Worm (Caenorhabditis elegans) whole organism, L1 larva: ENCODE results near the gene pycr-1.

Source experiments
- C04F5.9 ChIP-seq: sonication (generic microtip); optimal IDR thresholded peaks from 2 replicates; lab custom pipeline; 2016; ENCODE audit warnings: missing genetic modification characterization, missing compliant biosample characterization
- F16B12.6 ChIP-seq: fragments of 150-350 bp; optimal IDR thresholded peaks from 2 replicates; lab custom pipeline; 2014; ENCODE audit warnings: missing biosample characterization, missing genetic modification characterization
- Y116A8C.19 ChIP-seq: sonication (generic microtip); optimal IDR thresholded peaks from 2 replicates; lab custom pipeline; 2016; ENCODE audit warnings: missing compliant biosample characterization, missing genetic modification characterization, borderline replicate concordance
- aly-2 ChIP-seq: fragments of 150-350 bp; optimal IDR thresholded peaks from 2 replicates; lab custom pipeline; 2014; ENCODE audit warnings: missing biosample characterization, missing genetic modification characterization
- ama-1 ChIP-seq: fragments of 150-350 bp; optimal IDR thresholded peaks from 2 replicates; lab custom pipeline; 2014
- blmp-1 ChIP-seq: fragments of 150-350 bp; optimal IDR thresholded peaks from 2 replicates; lab custom pipeline; 2014; ENCODE audit warnings: missing biosample characterization, missing genetic modification characterization
- ceh-63 ChIP-seq: fragments of 200-800 bp; sonication (Bioruptor generic); optimal IDR thresholded peaks from 2 replicates; lab custom pipeline; 2018; ENCODE audit warnings: mild to moderate bottlenecking, missing genetic modification characterization, missing compliant biosample characterization
- ceh-8 ChIP-seq: fragments of 200-800 bp; sonication (Bioruptor generic); optimal IDR thresholded peaks from 2 replicates; lab custom pipeline; 2018; ENCODE audit warnings: mild to moderate bottlenecking, missing genetic modification characterization, moderate library complexity, missing compliant biosample characterization
- ceh-82 ChIP-seq, 3 experiments: fragments of 150-350 bp in 1 of 3; sonication (generic microtip) in 2 of 3; optimal IDR thresholded peaks; 2 replicates each; lab custom pipeline; 2014 to 2017; ENCODE audit warnings: missing biosample characterization in 3 of 3, missing genetic modification characterization in 3 of 3
- ceh-90 ChIP-seq: sonication (generic microtip); optimal IDR thresholded peaks from 2 replicates; lab custom pipeline; 2016; ENCODE audit warnings: missing genetic modification characterization, missing compliant biosample characterization
- ces-1 ChIP-seq: fragments of 150-350 bp; optimal IDR thresholded peaks from 2 replicates; lab custom pipeline; 2014; ENCODE audit warnings: missing biosample characterization, missing genetic modification reagents, missing genetic modification characterization
- dsc-1 ChIP-seq: sonication (generic microtip); optimal IDR thresholded peaks from 2 replicates; lab custom pipeline; 2016; ENCODE audit warnings: mild to moderate bottlenecking, missing genetic modification characterization, missing compliant biosample characterization
- efl-1 ChIP-seq, 4 experiments: fragments of 150-350 bp; optimal IDR thresholded peaks in 3 of 4; peaks in 1 of 4; 1 replicate in 1 of 4; 2 replicates in 3 of 4; lab custom pipeline; 2014; ENCODE audit warnings: missing biosample characterization in 2 of 4, missing genetic modification characterization in 2 of 4, missing genetic modification reagents in 2 of 4
- efl-3 ChIP-seq: fragments of 200-800 bp; sonication (Bioruptor generic); optimal IDR thresholded peaks from 2 replicates; lab custom pipeline; 2018; ENCODE audit warnings: mild to moderate bottlenecking, missing genetic modification characterization, missing compliant biosample characterization
- egl-27 ChIP-seq, 2 experiments: fragments of 150-350 bp in 1 of 2; sonication (generic microtip); optimal IDR thresholded peaks; 3 replicates each; lab custom pipeline; 2017 to 2018; ENCODE audit warnings: missing biosample characterization in 2 of 2, missing genetic modification characterization in 2 of 2, missing genetic modification reagents in 2 of 2
- elt-3 ChIP-seq, 6 experiments: fragments of 150-350 bp in 1 of 6; sonication (generic microtip); optimal IDR thresholded peaks; 2 replicates each; lab custom pipeline; 2017 to 2018; ENCODE audit warnings: missing biosample characterization in 6 of 6, missing genetic modification characterization in 6 of 6, inconsistent platforms in 1 of 6
- fkh-4 ChIP-seq: sonication (generic microtip); optimal IDR thresholded peaks from 2 replicates; lab custom pipeline; 2016; ENCODE audit warnings: missing compliant biosample characterization, missing genetic modification characterization, borderline replicate concordance
- fkh-8 ChIP-seq: sonication (generic microtip); optimal IDR thresholded peaks from 2 replicates; lab custom pipeline; 2016; ENCODE audit warnings: mild to moderate bottlenecking, missing genetic modification characterization, missing compliant biosample characterization
- fos-1 ChIP-seq: fragments of 150-350 bp; optimal IDR thresholded peaks from 2 replicates; lab custom pipeline; 2014; ENCODE audit warnings: missing biosample characterization, missing genetic modification characterization
- grh-1 ChIP-seq: fragments of 200-800 bp; sonication (Bioruptor generic); IDR thresholded peaks from 2 replicates; pipeline ENCODE4 v1.3.6; 2022; ENCODE audit warnings: missing genetic modification reagents, missing genetic modification characterization, missing compliant biosample characterization
- hpl-2 ChIP-seq: fragments of 150-350 bp; optimal IDR thresholded peaks from 2 replicates; lab custom pipeline; 2014; ENCODE audit warnings: missing biosample characterization, missing genetic modification reagents, missing genetic modification characterization
- isw-1 ChIP-seq: fragments of 200-800 bp; sonication (Bioruptor generic); IDR thresholded peaks from 2 replicates; pipeline ENCODE4 v1.3.6; 2022; ENCODE audit warnings: missing genetic modification characterization, missing compliant biosample characterization
- lin-14 ChIP-seq: fragments of 200-800 bp; sonication (Bioruptor generic); optimal IDR thresholded peaks from 2 replicates; lab custom pipeline; 2018; ENCODE audit warnings: mild to moderate bottlenecking, missing genetic modification characterization, moderate library complexity, missing compliant biosample characterization
- lin-15B ChIP-seq: fragments of 150-350 bp; sonication (generic microtip); optimal IDR thresholded peaks from 3 replicates; lab custom pipeline; 2014; ENCODE audit warnings: missing biosample characterization, missing genetic modification characterization
- lin-39 ChIP-seq: fragments of 150-350 bp; optimal IDR thresholded peaks from 2 replicates; lab custom pipeline; 2014; ENCODE audit warnings: missing biosample characterization, missing genetic modification reagents, missing genetic modification characterization
- lsy-2 ChIP-seq, 2 experiments: fragments of 150-350 bp; optimal IDR thresholded peaks; 2 replicates each; lab custom pipeline; 2014; ENCODE audit warnings: missing biosample characterization in 2 of 2, missing genetic modification characterization in 2 of 2
- mdl-1 ChIP-seq, 2 experiments: fragments of 150-350 bp; optimal IDR thresholded peaks; 2 replicates each; lab custom pipeline; 2014 to 2017; ENCODE audit warnings: missing biosample characterization in 2 of 2, missing genetic modification characterization in 2 of 2, inconsistent platforms in 1 of 2
- mef-2 ChIP-seq: fragments of 150-350 bp; optimal IDR thresholded peaks from 2 replicates; lab custom pipeline; 2014; ENCODE audit warnings: missing biosample characterization, missing genetic modification characterization
- nhr-12 ChIP-seq: sonication (generic microtip); optimal IDR thresholded peaks from 2 replicates; lab custom pipeline; 2017; ENCODE audit warnings: missing biosample characterization, missing genetic modification characterization
- nhr-20 ChIP-seq: sonication (generic microtip); optimal IDR thresholded peaks from 2 replicates; lab custom pipeline; 2016; ENCODE audit warnings: mild to moderate bottlenecking, missing genetic modification characterization, missing compliant biosample characterization
- nhr-237 ChIP-seq: fragments of 150-350 bp; optimal IDR thresholded peaks from 2 replicates; lab custom pipeline; 2014; ENCODE audit warnings: missing biosample characterization, missing genetic modification characterization
- nhr-77 ChIP-seq: fragments of 150-350 bp; optimal IDR thresholded peaks from 2 replicates; lab custom pipeline; 2014; ENCODE audit warnings: missing biosample characterization, missing genetic modification characterization
- nhr-84 ChIP-seq: sonication (generic microtip); optimal IDR thresholded peaks from 2 replicates; lab custom pipeline; 2017; ENCODE audit warnings: missing biosample characterization, missing genetic modification characterization
- nhr-85 ChIP-seq: sonication (generic microtip); peaks from one replicate; lab custom pipeline; 2016; ENCODE audit warnings: missing genetic modification characterization, inconsistent platforms, missing compliant biosample characterization
- pag-3 ChIP-seq: sonication (generic microtip); optimal IDR thresholded peaks from 2 replicates; lab custom pipeline; 2017; ENCODE audit warnings: missing genetic modification characterization, mild to moderate bottlenecking, missing compliant biosample characterization, antibody characterized with exemption, borderline replicate concordance; ENCODE audit not compliant: insufficient read depth
- rnt-1 ChIP-seq: sonication (generic microtip); optimal IDR thresholded peaks from 2 replicates; lab custom pipeline; 2016; ENCODE audit warnings: mild to moderate bottlenecking, missing genetic modification characterization, moderate library complexity, missing compliant biosample characterization
- snpc-4 ChIP-seq: fragments of 150-350 bp; optimal IDR thresholded peaks from 2 replicates; lab custom pipeline; 2014; ENCODE audit warnings: missing biosample characterization, missing genetic modification characterization
- swsn-7 ChIP-seq: sonication (generic microtip); optimal IDR thresholded peaks from 2 replicates; lab custom pipeline; 2016; ENCODE audit warnings: missing genetic modification characterization, missing compliant biosample characterization
- tbx-2 ChIP-seq: sonication (generic microtip); optimal IDR thresholded peaks from 2 replicates; lab custom pipeline; 2016; ENCODE audit warnings: missing genetic modification characterization, missing compliant biosample characterization
- tlp-1 ChIP-seq: fragments of 150-350 bp; optimal IDR thresholded peaks from 2 replicates; lab custom pipeline; 2014; ENCODE audit warnings: missing biosample characterization, missing genetic modification characterization
- unc-86 ChIP-seq: sonication (generic microtip); optimal IDR thresholded peaks from 2 replicates; lab custom pipeline; 2016; ENCODE audit warnings: missing genetic modification characterization, missing compliant biosample characterization
- vab-15 ChIP-seq: sonication (generic microtip); optimal IDR thresholded peaks from 2 replicates; lab custom pipeline; 2017; ENCODE audit warnings: missing genotype, mild to moderate bottlenecking, missing genetic modification characterization, missing compliant biosample characterization
- zag-1 ChIP-seq: fragments of 150-350 bp; optimal IDR thresholded peaks from 2 replicates; lab custom pipeline; 2014; ENCODE audit warnings: missing biosample characterization, missing genetic modification characterization

The pycr-1 gene

DNA sequence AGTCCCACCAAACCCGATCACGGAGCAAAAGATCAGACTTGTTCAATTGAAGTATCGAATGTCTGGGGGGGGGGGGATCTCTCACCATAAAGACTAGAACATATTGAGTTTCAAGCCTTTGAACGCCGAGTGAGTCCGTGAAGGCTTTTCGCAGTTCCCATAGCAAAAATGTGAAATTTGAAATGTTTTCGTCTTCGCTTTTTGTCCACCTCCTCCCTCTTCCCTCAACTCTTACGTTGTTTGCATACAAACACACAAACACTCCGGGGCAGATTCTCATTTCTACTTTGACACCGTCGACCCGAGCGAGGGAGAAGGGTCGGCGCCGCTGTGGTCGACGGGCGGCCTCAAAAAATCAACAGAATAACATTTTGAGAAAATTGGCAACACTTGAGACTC, 32.5 kb downstream of the pycr-1 start (continued):
- TF ChIP-seq tlp-1 (no peak), unc-86 (tag; lab: Kevin White, UChicago) (no peak), ceh-90 (tag; lab: Kevin White, UChicago) (no peak), tbx-2 (no peak), efl-3 (GFP tag; lab: Kevin White, UChicago) (no peak), nhr-20 (peak; percentile 55), ceh-8 (GFP tag; lab: Kevin White, UChicago) (no peak), mef-2 (tag; lab: Kevin White, UChicago) (no peak), lin-14 (GFP tag; lab: Kevin White, UChicago) (peak; percentile 60), lsy-2 (tag; optimal IDR thresholded peaks at IDR 0.05; lab: Kevin White, UChicago) (no peak), F16B12.6 (tag; lab: Kevin White, UChicago) (no peak), pag-3 (tag; lab: Kevin White, UChicago) (no peak), rnt-1 (tag; lab: Kevin White, UChicago) (no peak), ceh-63 (GFP tag; lab: Kevin White, UChicago) (no peak), nhr-84 (tag; lab: Kevin White, UChicago) (no peak), elt-3 (tag; optimal IDR thresholded peaks at IDR 0.05; lab: Kevin White, UChicago) (no peak), vab-15 (tag; lab: Kevin White, UChicago) (no peak), mdl-1 (tag; optimal IDR thresholded peaks at IDR 0.05; lab: Kevin White, UChicago) (peak in 1 of 2 experiments; percentile 18), fos-1 (no peak), lin-39 (tag; lab: Kevin White, UChicago) (no peak), C04F5.9 (tag; lab: Kevin White, UChicago) (no peak), ceh-82 (tag; optimal IDR thresholded peaks at IDR 0.05; lab: Kevin White, UChicago) (no peak), snpc-4 (tag; lab: Kevin White, UChicago) (no peak), grh-1 (peak; percentile 54), isw-1 (GFP tag; lab: Robert Waterston, UW) (no peak), fkh-4 (tag; lab: Kevin White, UChicago) (no peak), fkh-8 (tag; lab: Kevin White, UChicago) (no peak), ama-1 (lab: Kevin White, UChicago) (no peak), ces-1 (GFP tag; lab: Kevin White, UChicago) (no peak), nhr-85 (tag; lab: Kevin White, UChicago) (peak; percentile 55), dsc-1 (tag; lab: Kevin White, UChicago) (no peak), zag-1 (no peak), nhr-12 (tag; lab: Kevin White, UChicago) (no peak), aly-2 (tag; lab: Kevin White, UChicago) (no peak), egl-27 (tag; optimal IDR thresholded peaks at IDR 0.05; lab: Kevin White, UChicago) (peak in 1 of 2 experiments; percentile 26), nhr-237 (no peak), Y116A8C.19 (tag; lab: Kevin White, UChicago) (no peak), lin-15B (tag; lab: Kevin White, UChicago) (no peak), nhr-77 (peak; percentile 7)
- TF ChIP-seq, all 84 proteins: peak for 16

DNA sequence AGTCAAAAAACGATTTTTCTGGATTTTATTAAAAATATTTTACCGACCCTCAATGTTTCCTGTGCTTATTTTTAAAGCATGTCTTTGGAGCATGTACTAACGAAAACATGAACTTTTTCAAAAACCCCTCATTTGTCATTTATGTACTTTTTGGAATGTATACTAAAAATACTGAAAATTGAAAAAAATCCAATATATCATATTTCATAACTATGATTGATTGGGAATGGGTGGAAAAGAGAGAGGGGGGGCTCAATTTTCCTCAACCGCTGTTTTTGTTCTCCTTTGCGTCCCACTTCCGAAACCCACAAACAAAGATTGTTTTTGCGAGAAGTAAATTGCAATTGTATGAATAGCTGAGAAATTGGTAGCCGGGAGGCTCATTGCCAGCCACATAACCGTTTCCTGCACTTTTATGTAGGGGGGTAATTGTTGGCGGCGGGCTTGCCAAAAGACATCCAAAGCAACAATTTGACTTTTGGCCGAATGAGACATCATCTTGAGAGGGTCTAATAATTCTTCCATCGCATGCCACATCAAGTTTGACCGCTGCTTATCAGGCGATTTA, 33.3 kb downstream of the pycr-1 start:
- TF ChIP-seq blmp-1 (tag; lab: Kevin White, UChicago) (peak; percentile 4), efl-1 (optimal IDR thresholded peaks at IDR 0.05; lab: Kevin White, UChicago) (no peak), efl-1 (GFP tag; optimal IDR thresholded peaks at IDR 0.05 in 1 of 2; lab: Kevin White, UChicago) (peak in 1 of 2 experiments; percentile 56), hpl-2 (GFP tag; lab: Kevin White, UChicago) (no peak), ceh-82 (tag; optimal IDR thresholded peaks at IDR 0.05; lab: Kevin White, UChicago) (no peak), ces-1 (GFP tag; lab: Kevin White, UChicago) (no peak), ceh-63 (GFP tag; lab: Kevin White, UChicago) (no peak), swsn-7 (no peak), nhr-77 (no peak)
- TF ChIP-seq, all 84 proteins: peak for 2
